Fruit fly (Drosophila melanogaster): ENCODE measurements around the gene CG14252.

The CG14252 gene

dm6 chr3R:26988412-26988981 lies 43.2 kb downstream of the CG14252 start, which contains the start of gene CG31075 (continued):
- TF ChIP-seq vri (GFP tag; optimal IDR thresholded peaks at IDR 0.05) (peak; percentile 85), CG3032 (tag; optimal IDR thresholded peaks at IDR 0.05) (peak; percentile 83), topi (GFP tag; optimal IDR thresholded peaks at IDR 0.05) (peak; percentile 91), dac (GFP tag; optimal IDR thresholded peaks at IDR 0.05) (peak; percentile 67), CG6792 (GFP tag; optimal IDR thresholded peaks at IDR 0.05) (peak; percentile 86), CG6808 (GFP tag; optimal IDR thresholded peaks at IDR 0.05) (peak; percentile 86), Smox (GFP tag; optimal IDR thresholded peaks at IDR 0.05) (peak; percentile 87), lz (GFP tag; optimal IDR thresholded peaks at IDR 0.05) (peak; percentile 92), Eip78C (GFP tag) (peak; percentile 98)

DNA sequence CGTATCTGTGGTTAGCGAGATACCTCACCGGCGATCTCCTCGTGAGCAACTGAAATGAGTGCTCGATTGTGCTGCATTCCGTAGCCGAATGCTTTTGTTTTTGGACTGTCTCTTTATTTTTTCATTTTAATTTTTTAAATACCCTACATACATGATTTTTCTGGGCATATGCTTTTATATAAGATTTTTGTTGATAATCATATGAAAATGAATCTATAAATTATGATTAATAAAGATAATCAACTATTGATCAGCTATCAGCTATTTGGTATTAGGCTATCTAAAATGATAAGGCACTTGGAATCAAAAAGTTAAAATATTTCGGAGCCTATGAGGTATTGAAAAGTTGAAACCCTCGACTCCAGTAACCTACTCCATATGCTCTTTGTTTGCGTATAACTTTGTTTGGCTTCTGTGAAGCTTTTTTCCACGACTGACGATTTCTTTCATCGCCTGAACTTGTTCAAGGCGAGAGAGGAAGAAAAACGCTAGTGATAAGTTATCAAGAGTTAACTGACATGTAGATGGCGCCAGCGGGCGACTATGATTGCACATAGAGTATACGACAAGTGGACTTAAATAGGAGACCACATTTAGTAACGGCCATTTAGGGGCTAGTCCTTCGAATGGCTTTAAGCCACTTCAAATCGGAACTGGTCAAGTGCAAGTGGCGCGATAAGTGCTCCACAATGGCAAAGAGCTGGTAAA lies 44.6 kb downstream of the CG14252 start, which contains the start of gene CG31076:
TSS of gene CG31076 (minus strand) at position 51 of the 708 bp plus-strand sequence.
- TF ChIP-seq salr (GFP tag; optimal IDR thresholded peaks at IDR 0.05) (no peak), Eip78C (GFP tag) (peak; percentile 93), CG1621 (tag; optimal IDR thresholded peaks at IDR 0.05) (no peak), eg (GFP tag; IDR thresholded peaks at IDR 0.05) (0 out of 3 replicates have a peak, but pooled peaks have one; percentile 38), vri (GFP tag; optimal IDR thresholded peaks at IDR 0.05) (peak; percentile 48), CG11902 (GFP tag; optimal IDR thresholded peaks at IDR 0.05) (peak; percentile 57), fd85E (GFP tag; optimal IDR thresholded peaks at IDR 0.05) (no peak), CG32006 (GFP tag; optimal IDR thresholded peaks at IDR 0.05) (peak; percentile 9), Ets96B (tag; optimal IDR thresholded peaks at IDR 0.05) (peak; percentile 50), Hr39 (GFP tag; optimal IDR thresholded peaks at IDR 0.05) (peak; percentile 54), svp (GFP tag) (peak; percentile 94), CG8319 (GFP tag; optimal IDR thresholded peaks at IDR 0.05) (peak; percentile 45), Hr38 (GFP tag; optimal IDR thresholded peaks at IDR 0.05) (no peak), Sox15 (GFP tag; optimal IDR thresholded peaks at IDR 0.05) (peak; percentile 5), CG6276 (GFP tag; optimal IDR thresholded peaks at IDR 0.05) (peak; percentile 65), Lpt (GFP tag; optimal IDR thresholded peaks at IDR 0.05) (peak; percentile 26), Ets21C (GFP tag; optimal IDR thresholded peaks at IDR 0.05) (peak; percentile 34), fd59A (GFP tag; optimal IDR thresholded peaks at IDR 0.05) (no peak), CG11294 (GFP tag; IDR thresholded peaks at IDR 0.05) (no peak), CG6808 (GFP tag; optimal IDR thresholded peaks at IDR 0.05) (peak; percentile 44), Smox (GFP tag; optimal IDR thresholded peaks at IDR 0.05) (peak; percentile 60), OdsH (GFP tag; optimal IDR thresholded peaks at IDR 0.05) (peak; percentile 36), CG34406 (GFP tag; optimal IDR thresholded peaks at IDR 0.05) (peak; percentile 42), fkh (GFP tag; optimal IDR thresholded peaks at IDR 0.05) (peak; percentile 70), CG8119 (GFP tag; IDR thresholded peaks at IDR 0.05) (peak; percentile 34; the same call in 1 of the 3 replicates), net (GFP tag; optimal IDR thresholded peaks at IDR 0.05) (no peak), CG16779 (tag; optimal IDR thresholded peaks at IDR 0.05) (peak; percentile 15), Eip75B (GFP tag; optimal IDR thresholded peaks at IDR 0.05) (peak; percentile 72), CG3032 (tag; optimal IDR thresholded peaks at IDR 0.05) (peak; percentile 53), CG4318 (GFP tag; optimal IDR thresholded peaks at IDR 0.05) (no peak), CG6163 (GFP tag; IDR thresholded peaks at IDR 0.05) (no peak), CG6854 (GFP tag; optimal IDR thresholded peaks at IDR 0.05) (no peak), spab (GFP tag; optimal IDR thresholded peaks at IDR 0.05) (peak; percentile 47), acj6 (GFP tag; optimal IDR thresholded peaks at IDR 0.05) (peak; percentile 24), Blimp-1 (GFP tag; optimal IDR thresholded peaks at IDR 0.05) (peak; percentile 53), CG11762 (GFP tag; optimal IDR thresholded peaks at IDR 0.05; ENCODE audit: insufficient read depth) (peak; percentile 46), dsx (GFP tag; optimal IDR thresholded peaks at IDR 0.05; ENCODE audit: poor library complexity, severe bottlenecking) (peak; percentile 67), CG15336 (GFP tag; IDR thresholded peaks at IDR 0.05) (0 out of 2 replicates have a peak, but pooled peaks have one; percentile 24), CG9139 (GFP tag; optimal IDR thresholded peaks at IDR 0.05) (no peak), Sox102F (GFP tag; optimal IDR thresholded peaks at IDR 0.05) (peak; percentile 68), Eip93F (GFP tag; optimal IDR thresholded peaks at IDR 0.05) (peak; percentile 83), Sox14 (GFP tag; optimal IDR thresholded peaks at IDR 0.05) (peak; percentile 77), CG6792 (GFP tag; optimal IDR thresholded peaks at IDR 0.05) (peak; percentile 60), dac (GFP tag; optimal IDR thresholded peaks at IDR 0.05) (no peak), CG8632 (GFP tag; optimal IDR thresholded peaks at IDR 0.05) (peak; percentile 33)

All from whole organism, prepupa.